Fruit fly (Drosophila melanogaster): ENCODE measurements around the gene Plc21C.

DNA sequence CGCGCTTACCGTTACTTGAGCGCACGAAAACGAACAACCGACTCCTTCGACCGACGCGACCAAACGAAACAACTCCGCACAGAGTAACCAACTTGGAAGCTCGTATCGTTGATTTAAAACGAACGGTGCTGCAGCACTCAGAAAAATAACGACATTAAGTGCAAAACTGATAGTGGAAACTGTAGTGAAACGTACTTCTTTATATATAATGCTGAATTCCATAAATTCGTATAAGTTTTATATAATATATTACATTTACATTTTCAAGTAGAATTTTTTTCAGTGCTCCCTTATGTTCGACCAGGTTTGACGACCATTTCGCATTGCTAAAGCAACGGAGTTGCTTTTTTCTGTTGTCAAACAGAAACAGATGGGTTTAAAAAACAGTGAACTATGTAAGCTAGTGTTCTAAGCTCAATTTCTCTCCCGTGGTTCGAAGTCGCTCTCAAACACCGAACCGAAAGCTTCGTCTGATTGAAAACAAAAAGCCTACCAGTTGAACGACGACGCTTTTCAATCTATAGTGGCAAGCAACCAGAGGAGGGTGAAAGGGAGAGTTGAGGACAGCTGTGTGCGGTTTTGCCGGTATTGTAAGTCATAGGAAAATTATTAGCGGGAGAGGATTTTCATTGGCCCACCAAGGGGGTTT lies 38.2 kb upstream of the Plc21C start, which contains the start of gene CG17075:
- no peak for TF ChIP-seq Sin3A (optimal IDR thresholded peaks at IDR 0.05)
- TF ChIP-seq Myc (optimal IDR thresholded peaks at IDR 0.05), result no peak
- no peak for TF ChIP-seq h (optimal IDR thresholded peaks at IDR 0.05)
